Fruit fly (Drosophila melanogaster) whole organism, embryonic: Measurements from ENCODE around the gene CG1965.

Source experiments
- C15 ChIP-seq: fragments of 200-800 bp; sonication (Bioruptor generic); IDR thresholded peaks from 3 replicates; pipeline ENCODE4 v1.3.6; 2022; ENCODE audit warnings: missing biosample characterization, missing genetic modification characterization
- CG10147 ChIP-seq: fragments of 200-800 bp; sonication (Bioruptor generic); optimal IDR thresholded peaks from 2 replicates; lab custom pipeline; 2019; ENCODE audit warnings: missing biosample characterization, mild to moderate bottlenecking, missing genetic modification characterization, moderate library complexity
- CG10209 ChIP-seq: fragments of 200-800 bp; sonication (Bioruptor generic); optimal IDR thresholded peaks from 3 replicates; lab custom pipeline; 2017; ENCODE audit warnings: missing biosample characterization, mild to moderate bottlenecking, missing genetic modification characterization, missing genetic modification reagents
- CG10543 ChIP-seq: fragments of 200-800 bp; sonication (Bioruptor generic); optimal IDR thresholded peaks from 3 replicates; lab custom pipeline; 2017; ENCODE audit warnings: missing biosample characterization, mild to moderate bottlenecking, missing genetic modification characterization, moderate library complexity
- CG12299 ChIP-seq: fragments of 200-800 bp; sonication (Bioruptor generic); optimal IDR thresholded peaks from 2 replicates; lab custom pipeline; 2018; ENCODE audit warnings: missing biosample characterization, mild to moderate bottlenecking, missing genetic modification characterization
- CG13123 ChIP-seq: fragments of 200-800 bp; sonication (Bioruptor generic); optimal IDR thresholded peaks from 2 replicates; lab custom pipeline; 2016; ENCODE audit warnings: missing biosample characterization, missing genetic modification characterization
- CG13296 ChIP-seq: fragments of 200-800 bp; sonication (Bioruptor generic); optimal IDR thresholded peaks from 3 replicates; lab custom pipeline; 2018; ENCODE audit warnings: missing biosample characterization, mild to moderate bottlenecking, missing genetic modification characterization
- CG14710 ChIP-seq: fragments of 200-800 bp; sonication (Bioruptor generic); optimal IDR thresholded peaks from 3 replicates; lab custom pipeline; 2019; ENCODE audit warnings: missing biosample characterization, mild to moderate bottlenecking, missing genetic modification characterization, moderate library complexity
- CG15514 ChIP-seq: fragments of 200-800 bp; sonication (Bioruptor generic); optimal IDR thresholded peaks from 3 replicates; lab custom pipeline; 2017; ENCODE audit warnings: missing biosample characterization, missing genetic modification characterization, mild to moderate bottlenecking, moderate library complexity, missing genetic modification reagents
- CG16779 ChIP-seq: fragments of 200-800 bp; sonication (Bioruptor generic); IDR thresholded peaks from 2 replicates; pipeline ENCODE4 v1.3.6; 2022; ENCODE audit warnings: missing biosample characterization, missing genetic modification characterization
- CG1832 ChIP-seq: fragments of 200-800 bp; sonication (Bioruptor generic); optimal IDR thresholded peaks from 2 replicates; lab custom pipeline; 2017; ENCODE audit warnings: missing biosample characterization, mild to moderate bottlenecking, missing genetic modification characterization, inconsistent platforms
- CG30020 ChIP-seq: fragments of 200-800 bp; optimal IDR thresholded peaks from 2 replicates; lab custom pipeline; 2019; ENCODE audit warnings: missing biosample characterization, mild to moderate bottlenecking, missing genetic modification characterization, moderate library complexity
- CG3163 ChIP-seq: fragments of 200-800 bp; sonication (Bioruptor generic); optimal IDR thresholded peaks from 3 replicates; lab custom pipeline; 2016; ENCODE audit warnings: missing biosample characterization, missing genetic modification characterization
- CG34422 ChIP-seq: fragments of 200-800 bp; sonication (Bioruptor generic); IDR thresholded peaks from 3 replicates; pipeline ENCODE4 v1.3.6; 2022; ENCODE audit warnings: missing biosample characterization, missing genetic modification characterization
- CG3726 ChIP-seq: fragments of 200-800 bp; sonication (Bioruptor generic); IDR thresholded peaks from 3 replicates; pipeline ENCODE4, ENCODE4 v1.3.6; 2022; ENCODE audit warnings: missing biosample characterization, missing genetic modification characterization
- CG3838 ChIP-seq: fragments of 200-800 bp; sonication (Bioruptor generic); optimal IDR thresholded peaks from 3 replicates; lab custom pipeline; 2016; ENCODE audit warnings: missing biosample characterization, missing genetic modification characterization
- CG5180 ChIP-seq: fragments of 200-800 bp; sonication (Bioruptor generic); optimal IDR thresholded peaks from 3 replicates; lab custom pipeline; 2017; ENCODE audit warnings: missing biosample characterization, missing genetic modification characterization, mild to moderate bottlenecking, moderate library complexity, missing genetic modification reagents
- CG6689 ChIP-seq: fragments of 200-800 bp; sonication (Bioruptor generic); IDR thresholded peaks from 2 replicates; pipeline ENCODE4 v1.3.6; 2022; ENCODE audit warnings: missing biosample characterization, missing genetic modification characterization
- CG8089 ChIP-seq: fragments of 200-800 bp; sonication (Bioruptor generic); optimal IDR thresholded peaks from 3 replicates; lab custom pipeline; 2016; ENCODE audit warnings: missing biosample characterization, missing genetic modification characterization
- CG8765 ChIP-seq: fragments of 200-800 bp; sonication (Bioruptor generic); IDR thresholded peaks from 2 replicates; pipeline ENCODE4 v1.3.6; 2022; ENCODE audit warnings: missing biosample characterization, missing genetic modification characterization
- HHEX ChIP-seq: fragments of 200-800 bp; sonication (Bioruptor generic); optimal IDR thresholded peaks from 3 replicates; lab custom pipeline; 2017; ENCODE audit warnings: missing biosample characterization, mild to moderate bottlenecking, missing genetic modification characterization, missing genetic modification reagents
- Meics ChIP-seq: fragments of 200-800 bp; sonication (Bioruptor generic); optimal IDR thresholded peaks from 2 replicates; lab custom pipeline; 2017; ENCODE audit warnings: missing biosample characterization, mild to moderate bottlenecking, missing genetic modification characterization
- NC2β ChIP-seq: fragments of 200-800 bp; sonication (Bioruptor generic); optimal IDR thresholded peaks from 2 replicates; lab custom pipeline; 2016; ENCODE audit warnings: missing biosample characterization, missing genetic modification characterization
- Oaz ChIP-seq: fragments of 200-800 bp; sonication (Bioruptor generic); IDR thresholded peaks from 2 replicates; pipeline ENCODE4 v1.3.6; 2022; ENCODE audit warnings: missing biosample characterization, missing genetic modification characterization
- Sry-β ChIP-seq: fragments of 200-800 bp; sonication (Bioruptor generic); optimal IDR thresholded peaks from 2 replicates; lab custom pipeline; 2018; ENCODE audit warnings: missing biosample characterization, mild to moderate bottlenecking, missing genetic modification characterization, moderate library complexity
- Usf ChIP-seq: fragments of 200-800 bp; sonication (Bioruptor generic); optimal IDR thresholded peaks from 2 replicates; lab custom pipeline; 2017; ENCODE audit warnings: missing genotype, missing biosample characterization, missing genetic modification characterization
- Vsx1 ChIP-seq: fragments of 200-800 bp; sonication (Bioruptor generic); optimal IDR thresholded peaks from 2 replicates; lab custom pipeline; 2017; ENCODE audit warnings: missing biosample characterization, mild to moderate bottlenecking, missing genetic modification characterization, missing genetic modification reagents
- YL-1 ChIP-seq: fragments of 200-800 bp; sonication (Bioruptor generic); optimal IDR thresholded peaks from 3 replicates; lab custom pipeline; 2017; ENCODE audit warnings: missing biosample characterization, mild to moderate bottlenecking, missing genetic modification characterization
- amos ChIP-seq: fragments of 200-800 bp; sonication (Bioruptor generic); IDR thresholded peaks from 2 replicates; pipeline ENCODE4 v1.3.6; 2022; ENCODE audit warnings: missing biosample characterization, missing genetic modification characterization; ENCODE audit not compliant: partially characterized antibody
- exex ChIP-seq: fragments of 200-800 bp; sonication (Bioruptor generic); optimal IDR thresholded peaks from 4 replicates; lab custom pipeline; 2018; ENCODE audit warnings: missing biosample characterization, mild to moderate bottlenecking, missing genetic modification characterization, moderate library complexity
- gem ChIP-seq: fragments of 200-800 bp; sonication (Bioruptor generic); optimal IDR thresholded peaks from 2 replicates; lab custom pipeline; 2019; ENCODE audit warnings: missing biosample characterization, mild to moderate bottlenecking, missing genetic modification characterization, moderate library complexity
- grn ChIP-seq: fragments of 200-800 bp; sonication (Bioruptor generic); optimal IDR thresholded peaks from 3 replicates; lab custom pipeline; 2017; ENCODE audit warnings: missing biosample characterization, missing genetic modification characterization
- gsb-n ChIP-seq: fragments of 200-800 bp; sonication (Bioruptor generic); optimal IDR thresholded peaks from 3 replicates; lab custom pipeline; 2018; ENCODE audit warnings: missing biosample characterization, mild to moderate bottlenecking, missing genetic modification characterization
- h ChIP-seq: fragments of >200 bp; optimal IDR thresholded peaks from 2 replicates; lab custom pipeline; 2017
- hbn ChIP-seq: fragments of 200-800 bp; sonication (Bioruptor generic); IDR thresholded peaks from 2 replicates; pipeline ENCODE4 v1.3.6; 2022; ENCODE audit warnings: missing biosample characterization, missing genetic modification characterization; ENCODE audit not compliant: partially characterized antibody
- inv ChIP-seq: fragments of 200-800 bp; sonication (Bioruptor generic); IDR thresholded peaks from 2 replicates; pipeline ENCODE4 v1.3.6; 2022; ENCODE audit warnings: missing biosample characterization, missing genetic modification characterization; ENCODE audit not compliant: partially characterized antibody
- ken ChIP-seq: fragments of 200-800 bp; sonication (Bioruptor generic); IDR thresholded peaks from 3 replicates; pipeline ENCODE4 v1.3.6; 2022; ENCODE audit warnings: missing biosample characterization, missing genetic modification characterization
- maf-S ChIP-seq: fragments of 200-800 bp; sonication (Bioruptor generic); optimal IDR thresholded peaks from 2 replicates; lab custom pipeline; 2016; ENCODE audit warnings: missing biosample characterization, missing genetic modification characterization
- mam ChIP-seq: fragments of 200-800 bp; sonication (Bioruptor generic); optimal IDR thresholded peaks from 3 replicates; lab custom pipeline; 2016; ENCODE audit warnings: missing biosample characterization, missing genetic modification characterization
- nau ChIP-seq: fragments of 200-800 bp; sonication (Bioruptor generic); optimal IDR thresholded peaks from 3 replicates; lab custom pipeline; 2017; ENCODE audit warnings: missing biosample characterization, mild to moderate bottlenecking, missing genetic modification characterization, missing genetic modification reagents
- nerfin-1 ChIP-seq: fragments of 200-800 bp; sonication (Bioruptor generic); optimal IDR thresholded peaks from 3 replicates; lab custom pipeline; 2019; ENCODE audit warnings: missing biosample characterization, mild to moderate bottlenecking, missing genetic modification characterization, moderate library complexity
- odd ChIP-seq: fragments of 200-800 bp; sonication (Bioruptor generic); optimal IDR thresholded peaks from 2 replicates; lab custom pipeline; 2017; ENCODE audit warnings: missing biosample characterization, mild to moderate bottlenecking, missing genetic modification characterization
- pum ChIP-seq: fragments of 200-800 bp; sonication (Bioruptor generic); optimal IDR thresholded peaks from 2 replicates; lab custom pipeline; 2016; ENCODE audit warnings: missing biosample characterization, missing genetic modification characterization
- repo ChIP-seq: fragments of 200-800 bp; sonication (Bioruptor generic); optimal IDR thresholded peaks from 2 replicates; lab custom pipeline; 2016; ENCODE audit warnings: missing biosample characterization, missing genetic modification characterization
- sima ChIP-seq: fragments of 200-800 bp; sonication (Bioruptor generic); optimal IDR thresholded peaks from 2 replicates; lab custom pipeline; 2016; ENCODE audit warnings: missing biosample characterization, missing genetic modification characterization
- ssp ChIP-seq: fragments of 200-800 bp; sonication (Bioruptor generic); IDR thresholded peaks from 2 replicates; pipeline ENCODE4 v1.3.6; 2022; ENCODE audit warnings: missing biosample characterization, missing genetic modification characterization
- tap ChIP-seq: fragments of 200-800 bp; optimal IDR thresholded peaks from 3 replicates; lab custom pipeline; 2019; ENCODE audit warnings: missing biosample characterization, mild to moderate bottlenecking, missing genetic modification characterization, moderate library complexity
- tna ChIP-seq: fragments of 200-800 bp; sonication (Bioruptor generic); IDR thresholded peaks from 2 replicates; pipeline ENCODE4 v1.3.6; 2022; ENCODE audit warnings: missing biosample characterization, missing genetic modification characterization; ENCODE audit not compliant: partially characterized antibody
- yki ChIP-seq: fragments of >200 bp; optimal IDR thresholded peaks from 3 replicates; lab custom pipeline; 2018
- zen ChIP-seq: fragments of 200-800 bp; sonication (Bioruptor generic); optimal IDR thresholded peaks from 3 replicates; lab custom pipeline; 2018; ENCODE audit warnings: missing biosample characterization, mild to moderate bottlenecking, missing genetic modification characterization, moderate library complexity

CG1965 gene

dm6 chr3R:7089522-7090336 is 22.5 kb downstream of the CG1965 start (continued):
- TF ChIP-seq Meics (no peak), C15 (no peak), Sry-β (GFP tag; lab: Kevin White, UChicago) (no peak), CG13296 (GFP tag; lab: Kevin White, UChicago) (no peak), CG3163 (GFP tag; lab: Kevin White, UChicago) (no peak), h (lab: Kevin White, UChicago) (no peak), HHEX (GFP tag; lab: Kevin White, UChicago) (no peak), inv (GFP tag; lab: Robert Waterston, UW) (no peak), CG34422 (GFP tag; lab: Robert Waterston, UW) (peak; percentile 70; the same call in 1 of the 3 replicates), gem (tag; lab: Kevin White, UChicago) (no peak), tap (tag; lab: Kevin White, UChicago) (peak; percentile 15), gsb-n (no peak), CG8765 (GFP tag; lab: Robert Waterston, UW) (no peak), CG3726 (GFP tag; lab: Robert Waterston, UW) (no peak), yki (lab: Kevin White, UChicago) (no peak), ken (GFP tag; lab: Robert Waterston, UW) (no peak), CG12299 (no peak), repo (GFP tag; lab: Kevin White, UChicago) (no peak), CG14710 (tag; lab: Kevin White, UChicago) (peak; percentile 12), sima (no peak), nau (no peak), YL-1 (peak; percentile 17), CG15514 (GFP tag; lab: Kevin White, UChicago) (peak; percentile 88), zen (no peak), mam (no peak), Usf (GFP tag; lab: Kevin White, UChicago) (no peak), CG10209 (GFP tag; lab: Kevin White, UChicago) (peak; percentile 15), odd (GFP tag; lab: Kevin White, UChicago) (no peak), CG10147 (no peak), CG8089 (GFP tag; lab: Kevin White, UChicago) (no peak), nerfin-1 (peak; percentile 67), maf-S (no peak), CG3838 (GFP tag; lab: Kevin White, UChicago) (no peak), Vsx1 (GFP tag; lab: Kevin White, UChicago) (no peak), CG10543 (no peak), CG16779 (GFP tag; lab: Robert Waterston, UW) (no peak), hbn (GFP tag; lab: Robert Waterston, UW) (no peak), exex (no peak), CG1832 (no peak), CG6689 (GFP tag; lab: Robert Waterston, UW) (no peak), CG13123 (GFP tag; lab: Kevin White, UChicago) (no peak), Oaz (GFP tag; lab: Robert Waterston, UW) (no peak), NC2β (GFP tag; lab: Kevin White, UChicago) (no peak), pum (GFP tag; lab: Kevin White, UChicago) (no peak), CG5180 (GFP tag; lab: Kevin White, UChicago) (no peak), ssp (GFP tag; lab: Robert Waterston, UW) (no peak), tna (GFP tag; lab: Robert Waterston, UW) (no peak), amos (GFP tag; lab: Robert Waterston, UW) (0 out of 2 replicates have a peak, but pooled peaks have one; percentile 11), CG30020 (tag; lab: Kevin White, UChicago) (peak; percentile 67), grn (GFP tag; lab: Kevin White, UChicago) (peak; percentile 70)
